Worm (Caenorhabditis elegans): Measurements from ENCODE around the gene aexr-3.

The aexr-3 gene

ce11 chrX:8940059-8940458 is 20.9 kb downstream of the aexr-3 start, which contains the start of gene dylt-2:
Gene dylt-2 (minus strand): TSS chrX:8940159.
- peak; percentile 73 for TF ChIP-seq aha-1 (tag)
- no peak for TF ChIP-seq vab-7 (GFP tag; IDR thresholded peaks at IDR 0.05)

ce11 chrX:8939389-8939788 is 21.6 kb downstream of the aexr-3 start:
- TF ChIP-seq lin-15B (tag; optimal IDR thresholded peaks at IDR 0.05) = no peak
- peak; percentile 71; the same call in 1 of the 2 replicates for TF ChIP-seq egl-43 (GFP tag; IDR thresholded peaks at IDR 0.05)
- peak; percentile 56; the same call in 1 of the 2 replicates for TF ChIP-seq arid-1 (GFP tag; conservative IDR thresholded peaks at IDR 0.05)
- TF ChIP-seq fkh-10 (GFP tag; optimal IDR thresholded peaks at IDR 0.05) = no peak
- TF ChIP-seq nhr-11 (tag; optimal IDR thresholded peaks at IDR 0.05) = no peak
- no peak for TF ChIP-seq ctbp-1 (GFP tag; IDR thresholded peaks at IDR 0.05)
- no peak for TF ChIP-seq unc-130 (GFP tag; optimal IDR thresholded peaks at IDR 0.05)
- no peak for TF ChIP-seq spr-1 (tag; optimal IDR thresholded peaks at IDR 0.05)
- no peak; the same call in 1 of the 2 replicates for TF ChIP-seq Y48G9A.11 (GFP tag; IDR thresholded peaks at IDR 0.05)
- TF ChIP-seq lin-29 (GFP tag; IDR thresholded peaks at IDR 0.05) = no peak
- TF ChIP-seq Y5F2A.4 (GFP tag; optimal IDR thresholded peaks at IDR 0.05) = no peak
- no peak for TF ChIP-seq skn-1 (tag; optimal IDR thresholded peaks at IDR 0.05)
- 0 out of 2 replicates have a peak, but pooled peaks have one; percentile 46 for TF ChIP-seq F26F4.8 (GFP tag; conservative IDR thresholded peaks at IDR 0.05)
- TF ChIP-seq mxl-3 (GFP tag; optimal IDR thresholded peaks at IDR 0.05) = no peak
- no peak for TF ChIP-seq nhr-76 (tag; optimal IDR thresholded peaks at IDR 0.05)
- TF ChIP-seq gei-8 (GFP tag; optimal IDR thresholded peaks at IDR 0.05) = peak; percentile 25
- TF ChIP-seq madf-5 (GFP tag; IDR thresholded peaks at IDR 0.05) = peak in 1 of 2 experiments; percentile 54; a peak in 1 of 4 replicates
- no peak for TF ChIP-seq ceh-62 (tag; optimal IDR thresholded peaks at IDR 0.05)
- TF ChIP-seq mdt-29 (GFP tag; IDR thresholded peaks at IDR 0.05) = peak; percentile 41; the same call in 1 of the 2 replicates
- TF ChIP-seq ztf-7 (tag; optimal IDR thresholded peaks at IDR 0.05) = no peak
- no peak for TF ChIP-seq ces-1 (GFP tag; optimal IDR thresholded peaks at IDR 0.05)
- no peak for TF ChIP-seq lin-39 (tag; optimal IDR thresholded peaks at IDR 0.05)
- TF ChIP-seq mes-2 (tag; optimal IDR thresholded peaks at IDR 0.05; ENCODE audit: poor library complexity, severe bottlenecking) = peak; percentile 56
- no peak for TF ChIP-seq tag-97 (GFP tag; IDR thresholded peaks at IDR 0.05)
- no peak for TF ChIP-seq cey-2 (tag; optimal IDR thresholded peaks at IDR 0.05; ENCODE audit: borderline replicate concordance, insufficient read depth)
- TF ChIP-seq fos-1 (tag; optimal IDR thresholded peaks at IDR 0.05) = no peak
- no peak for TF ChIP-seq nhr-28 (tag; optimal IDR thresholded peaks at IDR 0.05)
- no peak for TF ChIP-seq hlh-30 (tag; optimal IDR thresholded peaks at IDR 0.05; ENCODE audit: insufficient read depth)
- no peak for TF ChIP-seq nhr-237 (tag; optimal IDR thresholded peaks at IDR 0.05)
- TF ChIP-seq Y75B8A.6 (GFP tag; IDR thresholded peaks at IDR 0.05) = no peak
- TF ChIP-seq F10B5.3 (tag; optimal IDR thresholded peaks at IDR 0.05) = peak; percentile 24
- peak; percentile 54; the same call in 1 of the 2 replicates for TF ChIP-seq tra-1 (GFP tag; IDR thresholded peaks at IDR 0.05)
- TF ChIP-seq daf-16 (GFP tag; optimal IDR thresholded peaks at IDR 0.05) = peak in 1 of 2 experiments; percentile 74
- TF ChIP-seq daf-16 (tag; optimal IDR thresholded peaks at IDR 0.05) = peak; percentile 39
- TF ChIP-seq sdz-12 (GFP tag; optimal IDR thresholded peaks at IDR 0.05) = no peak
- no peak for TF ChIP-seq mxl-2 (GFP tag; conservative IDR thresholded peaks at IDR 0.05)
- no peak for TF ChIP-seq spr-3 (GFP tag; optimal IDR thresholded peaks at IDR 0.05)
- TF ChIP-seq hlh-11 (tag; optimal IDR thresholded peaks at IDR 0.05) = no peak
- no peak for TF ChIP-seq daf-19 (GFP tag; conservative IDR thresholded peaks at IDR 0.05)
- no peak for TF ChIP-seq ceh-82 (tag; optimal IDR thresholded peaks at IDR 0.05)
- no peak for TF ChIP-seq saeg-2 (GFP tag; IDR thresholded peaks at IDR 0.05)
- TF ChIP-seq unc-62 (GFP tag; optimal IDR thresholded peaks at IDR 0.05 in 1 of 2) = no peak
- no peak for TF ChIP-seq unc-62 (tag; optimal IDR thresholded peaks at IDR 0.05)
- TF ChIP-seq daf-8 (GFP tag; IDR thresholded peaks at IDR 0.05) = 0 out of 2 replicates have a peak, but pooled peaks have one; percentile 49
- TF ChIP-seq unc-39 (tag; optimal IDR thresholded peaks at IDR 0.05) = no peak
- no peak for TF ChIP-seq pqm-1 (tag; optimal IDR thresholded peaks at IDR 0.05)
- TF ChIP-seq ZK337.2 (GFP tag; IDR thresholded peaks at IDR 0.05) = 0 out of 2 replicates have a peak, but pooled peaks have one; percentile 32
- TF ChIP-seq ztf-11 (tag; optimal IDR thresholded peaks at IDR 0.05) = no peak
